Worm (Caenorhabditis elegans) whole organism, L3 larva: ENCODE results near the gene catp-8.

Source experiments
- R02D3.7 ChIP-seq: fragments of 150-350 bp; optimal IDR thresholded peaks from 2 replicates; lab custom pipeline; 2014; ENCODE audit warnings: missing biosample characterization, missing genetic modification characterization
- aly-2 ChIP-seq: fragments of 150-350 bp; optimal IDR thresholded peaks from 2 replicates; lab custom pipeline; 2014; ENCODE audit warnings: missing biosample characterization, missing genetic modification characterization
- ama-1 ChIP-seq: fragments of 150-350 bp; optimal IDR thresholded peaks from 2 replicates; lab custom pipeline; 2018
- ceh-28 ChIP-seq: fragments of 150-350 bp; optimal IDR thresholded peaks from 2 replicates; lab custom pipeline; 2014; ENCODE audit warnings: missing biosample characterization, missing genetic modification reagents, missing genetic modification characterization
- ceh-82 ChIP-seq: fragments of 150-350 bp; optimal IDR thresholded peaks from 2 replicates; lab custom pipeline; 2014; ENCODE audit warnings: missing biosample characterization, missing genetic modification characterization
- ceh-9 ChIP-seq: sonication (generic microtip); optimal IDR thresholded peaks from 2 replicates; lab custom pipeline; 2018; ENCODE audit warnings: missing biosample characterization, missing genetic modification characterization
- daf-12 ChIP-seq: fragments of 150-350 bp; optimal IDR thresholded peaks from 2 replicates; lab custom pipeline; 2014; ENCODE audit warnings: missing biosample characterization, missing genetic modification reagents, missing genetic modification characterization
- egl-5 ChIP-seq: fragments of 150-350 bp; optimal IDR thresholded peaks from 2 replicates; lab custom pipeline; 2017; ENCODE audit warnings: missing biosample characterization, missing genetic modification reagents, missing genetic modification characterization, inconsistent platforms
- elt-1 ChIP-seq: fragments of 150-350 bp; optimal IDR thresholded peaks from 2 replicates; lab custom pipeline; 2014; ENCODE audit warnings: missing biosample characterization, missing genetic modification characterization
- elt-2 ChIP-seq: sonication (generic microtip); optimal IDR thresholded peaks from 2 replicates; lab custom pipeline; 2016; ENCODE audit warnings: missing genetic modification reagents, mild to moderate bottlenecking, missing genetic modification characterization, missing compliant biosample characterization
- elt-3 ChIP-seq, 3 experiments: fragments of 150-350 bp in 1 of 3; sonication (generic microtip) in 2 of 3; optimal IDR thresholded peaks; 2 replicates in 2 of 3; 4 replicates in 1 of 3; lab custom pipeline; 2014 to 2017; ENCODE audit warnings: missing biosample characterization in 3 of 3, missing genetic modification characterization in 3 of 3
- eor-1 ChIP-seq, 2 experiments: fragments of 150-350 bp; optimal IDR thresholded peaks; 2 replicates each; lab custom pipeline; 2014 to 2018; ENCODE audit warnings: missing biosample characterization in 2 of 2, missing genetic modification characterization in 2 of 2
- fkh-10 ChIP-seq: sonication (generic microtip); optimal IDR thresholded peaks from 2 replicates; lab custom pipeline; 2017; ENCODE audit warnings: missing biosample characterization, missing genetic modification reagents, missing genetic modification characterization
- fkh-2 ChIP-seq: fragments of 150-350 bp; optimal IDR thresholded peaks from 2 replicates; lab custom pipeline; 2014; ENCODE audit warnings: missing biosample characterization, missing genetic modification reagents, missing genetic modification characterization
- hmg-11 ChIP-seq: sonication (generic microtip); optimal IDR thresholded peaks from 2 replicates; lab custom pipeline; 2016; ENCODE audit warnings: missing genetic modification characterization, missing compliant biosample characterization
- jun-1 ChIP-seq: fragments of 150-350 bp; optimal IDR thresholded peaks from 2 replicates; lab custom pipeline; 2014; ENCODE audit warnings: missing biosample characterization, missing genetic modification reagents, missing genetic modification characterization
- lin-39 ChIP-seq: fragments of 150-350 bp; optimal IDR thresholded peaks from 2 replicates; lab custom pipeline; 2018; ENCODE audit warnings: missing biosample characterization, missing genetic modification reagents, missing genetic modification characterization
- lsy-12 ChIP-seq: sonication (generic microtip); optimal IDR thresholded peaks from 2 replicates; lab custom pipeline; 2016; ENCODE audit warnings: mild to moderate bottlenecking, missing genetic modification characterization, missing compliant biosample characterization
- mdl-1 ChIP-seq: fragments of 150-350 bp; optimal IDR thresholded peaks from 2 replicates; lab custom pipeline; 2014; ENCODE audit warnings: missing biosample characterization, missing genetic modification characterization
- mml-1 ChIP-seq: fragments of 150-350 bp; sonication (generic microtip); optimal IDR thresholded peaks from 3 replicates; lab custom pipeline; 2014; ENCODE audit warnings: missing biosample characterization, missing genetic modification characterization
- nfya-1 ChIP-seq: sonication (generic microtip); optimal IDR thresholded peaks from 2 replicates; lab custom pipeline; 2017; ENCODE audit warnings: missing genetic modification characterization, mild to moderate bottlenecking, missing compliant biosample characterization, antibody characterized with exemption, moderate library complexity; ENCODE audit not compliant: insufficient read depth
- nhr-11 ChIP-seq: fragments of 150-350 bp; optimal IDR thresholded peaks from 2 replicates; lab custom pipeline; 2014; ENCODE audit warnings: missing biosample characterization, missing genetic modification characterization
- nhr-12 ChIP-seq: fragments of 150-350 bp; optimal IDR thresholded peaks from 2 replicates; lab custom pipeline; 2014; ENCODE audit warnings: missing biosample characterization, missing genetic modification characterization
- nhr-23 ChIP-seq: fragments of 150-350 bp; optimal IDR thresholded peaks from 2 replicates; lab custom pipeline; 2014; ENCODE audit warnings: missing biosample characterization, missing genetic modification reagents, missing genetic modification characterization
- nhr-25 ChIP-seq: sonication (generic microtip); optimal IDR thresholded peaks from 2 replicates; lab custom pipeline; 2017; ENCODE audit warnings: missing biosample characterization, missing genetic modification characterization
- nhr-28 ChIP-seq: fragments of 150-350 bp; optimal IDR thresholded peaks from 2 replicates; lab custom pipeline; 2014; ENCODE audit warnings: missing biosample characterization, missing genetic modification characterization
- nhr-43 ChIP-seq: sonication (generic microtip); optimal IDR thresholded peaks from 2 replicates; lab custom pipeline; 2016; ENCODE audit warnings: mild to moderate bottlenecking, missing genetic modification characterization, missing compliant biosample characterization; ENCODE audit not compliant: poor library complexity, severe bottlenecking
- nhr-67 ChIP-seq: fragments of 150-350 bp; optimal IDR thresholded peaks from 2 replicates; lab custom pipeline; 2014; ENCODE audit warnings: missing biosample characterization, missing genetic modification characterization
- pha-4 ChIP-seq: fragments of 150-350 bp; optimal IDR thresholded peaks from 2 replicates; lab custom pipeline; 2014; ENCODE audit warnings: missing biosample characterization, missing genetic modification reagents, missing genetic modification characterization
- pqm-1 ChIP-seq: fragments of 150-350 bp; optimal IDR thresholded peaks from 2 replicates; lab custom pipeline; 2017; ENCODE audit warnings: missing biosample characterization, missing genetic modification characterization, inconsistent platforms
- sea-2 ChIP-seq: fragments of 150-350 bp; sonication (generic microtip); optimal IDR thresholded peaks from 4 replicates; lab custom pipeline; 2014; ENCODE audit warnings: missing biosample characterization, missing genetic modification reagents, missing genetic modification characterization
- skn-1 ChIP-seq: fragments of 150-350 bp; optimal IDR thresholded peaks from 2 replicates; lab custom pipeline; 2014; ENCODE audit warnings: missing biosample characterization, missing genetic modification characterization
- snpc-4 ChIP-seq: fragments of 150-350 bp; optimal IDR thresholded peaks from 2 replicates; lab custom pipeline; 2014; ENCODE audit warnings: missing biosample characterization, missing genetic modification characterization
- tbx-2 ChIP-seq: sonication (generic microtip); optimal IDR thresholded peaks from 2 replicates; lab custom pipeline; 2016; ENCODE audit warnings: mild to moderate bottlenecking, missing genetic modification characterization, missing compliant biosample characterization
- unc-62 ChIP-seq: fragments of 150-350 bp; sonication (generic microtip); optimal IDR thresholded peaks from 4 replicates; lab custom pipeline; 2014; ENCODE audit warnings: missing biosample characterization, missing genetic modification reagents, missing genetic modification characterization

catp-8 gene

ce11 chrIV:11493899-11494298 is 14.8 kb upstream of the catp-8 start:
- TF ChIP-seq nhr-23 (tag; lab: Kevin White, UChicago) (peak; percentile 47), nhr-25 (tag; lab: Kevin White, UChicago) (peak; percentile 45), nhr-43 (tag; lab: Kevin White, UChicago) (peak; percentile 34), pha-4 (no peak), ceh-28 (tag; lab: Kevin White, UChicago) (peak; percentile 29)

ce11 chrIV:11492345-11492744 is 13.3 kb upstream of the catp-8 start:
- TF ChIP-seq elt-2: peak; percentile 6
- TF ChIP-seq nhr-28 (tag; lab: Kevin White, UChicago): no peak

ce11 chrIV:11491422-11491821 is 12.4 kb upstream of the catp-8 start:
- TF ChIP-seq lsy-12: peak; percentile 20
- no peak for TF ChIP-seq elt-2
- TF ChIP-seq elt-1 (tag; lab: Kevin White, UChicago): peak; percentile 24
- TF ChIP-seq fkh-2 (tag; lab: Kevin White, UChicago): no peak
- TF ChIP-seq daf-12 (tag; lab: Kevin White, UChicago): no peak
- no peak for TF ChIP-seq nhr-11 (tag; lab: Kevin White, UChicago)
- peak; percentile 2 for TF ChIP-seq hmg-11 (tag; lab: Kevin White, UChicago)
- peak; percentile 71 for TF ChIP-seq nhr-43 (tag; lab: Kevin White, UChicago)
- no peak for TF ChIP-seq unc-62 (GFP tag; lab: Kevin White, UChicago)
- TF ChIP-seq nhr-25 (tag; lab: Kevin White, UChicago): peak; percentile 57
- TF ChIP-seq nhr-23 (tag; lab: Kevin White, UChicago): peak; percentile 52
- TF ChIP-seq mml-1 (tag; lab: Kevin White, UChicago): no peak
- no peak for TF ChIP-seq nhr-67 (tag; lab: Kevin White, UChicago)
- peak; percentile 1 for TF ChIP-seq nfya-1 (tag; lab: Kevin White, UChicago)
- no peak for TF ChIP-seq ceh-28 (tag; lab: Kevin White, UChicago)

- TF ChIP-seq skn-1 (tag; lab: Kevin White, UChicago) (no peak), nhr-23 (tag; lab: Kevin White, UChicago) (peak; percentile 54), R02D3.7 (tag; lab: Kevin White, UChicago) (peak; percentile 26), eor-1 (tag; optimal IDR thresholded peaks at IDR 0.05; lab: Kevin White, UChicago) (no peak), nhr-67 (tag; lab: Kevin White, UChicago) (no peak), ceh-9 (tag; lab: Kevin White, UChicago) (no peak), lin-39 (tag; lab: Kevin White, UChicago) (no peak), nhr-25 (tag; lab: Kevin White, UChicago) (peak; percentile 96), elt-1 (tag; lab: Kevin White, UChicago) (peak; percentile 44), nfya-1 (tag; lab: Kevin White, UChicago) (peak; percentile 32), egl-5 (no peak), nhr-12 (no peak), nhr-43 (tag; lab: Kevin White, UChicago) (peak; percentile 54), mml-1 (tag; lab: Kevin White, UChicago) (no peak), mdl-1 (tag; lab: Kevin White, UChicago) (no peak), pqm-1 (no peak), lsy-12 (no peak), tbx-2 (tag; lab: Kevin White, UChicago) (peak; percentile 14), aly-2 (tag; lab: Kevin White, UChicago) (no peak), sea-2 (no peak), ceh-82 (tag; lab: Kevin White, UChicago) (no peak)
Measured at ce11 chrIV:11489610-11490339, 10.7 kb upstream of the catp-8 start.

- TF ChIP-seq nhr-28 (tag; lab: Kevin White, UChicago) (no peak), ceh-28 (tag; lab: Kevin White, UChicago) (no peak), lin-39 (tag; lab: Kevin White, UChicago) (no peak), egl-5 (no peak), eor-1 (tag; optimal IDR thresholded peaks at IDR 0.05; lab: Kevin White, UChicago) (no peak), nhr-43 (tag; lab: Kevin White, UChicago) (no peak), pha-4 (peak; percentile 44), ama-1 (lab: Kevin White, UChicago) (no peak), jun-1 (tag; lab: Kevin White, UChicago) (peak; percentile 46), elt-3 (tag; optimal IDR thresholded peaks at IDR 0.05; lab: Kevin White, UChicago) (no peak), fkh-10 (GFP tag; lab: Kevin White, UChicago) (no peak), pqm-1 (peak; percentile 57), elt-2 (peak; percentile 86), nhr-11 (tag; lab: Kevin White, UChicago) (no peak), snpc-4 (tag; lab: Kevin White, UChicago) (no peak), tbx-2 (tag; lab: Kevin White, UChicago) (no peak), skn-1 (tag; lab: Kevin White, UChicago) (no peak), sea-2 (no peak), unc-62 (GFP tag; lab: Kevin White, UChicago) (no peak)
Measured at ce11 chrIV:11489077-11489476, 10.0 kb upstream of the catp-8 start.
